Fruit fly (Drosophila melanogaster) Kc167 (cell line): ENCODE data around the gene CG4691.
"Not testable (repeated sequence)": the region's sequence is repeated elsewhere in the genome, so short reads cannot be mapped to it uniquely, and the experiment has no call there.

Source experiments
- Sin3A ChIP-seq: fragments of >200 bp; optimal IDR thresholded peaks from 2 replicates; lab custom pipeline; 2018; ENCODE audit warnings: missing external identifiers
- h ChIP-seq: fragments of >200 bp; optimal IDR thresholded peaks from 3 replicates; lab custom pipeline; 2018; ENCODE audit warnings: missing external identifiers
- psq ChIP-seq: fragments of >200 bp; optimal IDR thresholded peaks from 2 replicates; lab custom pipeline; 2017; ENCODE audit warnings: missing external identifiers
- ttk ChIP-seq: sonication (Bioruptor generic); optimal IDR thresholded peaks from 2 replicates; lab custom pipeline; 2017; ENCODE audit warnings: missing external identifiers

DNA sequence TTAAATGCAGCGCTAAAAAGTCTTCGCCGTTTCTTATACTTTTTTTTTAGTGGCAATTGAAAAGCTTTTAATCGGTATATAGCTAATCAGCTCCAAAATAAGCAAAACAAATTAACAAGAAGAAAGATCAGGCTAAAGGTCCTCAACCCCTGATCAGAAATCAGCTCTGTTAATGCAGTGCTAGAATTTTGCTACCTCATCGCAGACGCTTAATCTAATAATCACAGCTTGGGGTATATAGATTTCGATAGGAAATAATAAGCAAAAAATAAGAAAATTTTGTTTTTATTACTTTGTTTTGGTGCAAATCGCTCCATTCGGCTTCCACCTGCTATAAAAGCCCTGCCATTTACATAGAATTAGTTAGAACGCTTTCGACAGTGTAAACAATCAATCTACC, 17.7 kb upstream of the CG4691 start, which contains the start of gene CG34166:
- TF ChIP-seq ttk (lab: Kevin White, UChicago); Sin3A (lab: Kevin White, UChicago); psq; h (lab: Kevin White, UChicago): not testable (repeated sequence)
